Fruit fly (Drosophila melanogaster) whole organism, embryonic: ENCODE measurements around the gene CG9702.

Experiments
- CG3065 ChIP-seq: fragments of 200-800 bp; sonication (Bioruptor generic); optimal IDR thresholded peaks from 2 replicates; lab custom pipeline; 2016; ENCODE audit warnings: missing biosample characterization, missing genetic modification characterization
- CG5245 ChIP-seq: fragments of 200-800 bp; sonication (Bioruptor generic); optimal IDR thresholded peaks from 3 replicates; lab custom pipeline; 2016; ENCODE audit warnings: missing biosample characterization, missing genetic modification characterization
- CG6654 ChIP-seq: fragments of 200-800 bp; sonication (Bioruptor generic); optimal IDR thresholded peaks from 2 replicates; lab custom pipeline; 2017; ENCODE audit warnings: missing biosample characterization, mild to moderate bottlenecking, missing genetic modification characterization
- CG7928 ChIP-seq: fragments of 200-800 bp; sonication (Bioruptor generic); optimal IDR thresholded peaks from 2 replicates; lab custom pipeline; 2017; ENCODE audit warnings: missing biosample characterization, mild to moderate bottlenecking, missing genetic modification characterization
- ERR ChIP-seq: fragments of 200-800 bp; sonication (Bioruptor generic); optimal IDR thresholded peaks from 2 replicates; lab custom pipeline; 2016; ENCODE audit warnings: missing biosample characterization, missing genetic modification characterization
- Spps ChIP-seq: fragments of 200-800 bp; sonication (Bioruptor generic); optimal IDR thresholded peaks from 2 replicates; lab custom pipeline; 2018; ENCODE audit warnings: missing biosample characterization, mild to moderate bottlenecking, missing genetic modification characterization
- ab ChIP-seq: fragments of 200-800 bp; sonication (Bioruptor generic); optimal IDR thresholded peaks from 2 replicates; lab custom pipeline; 2016; ENCODE audit warnings: missing biosample characterization, missing genetic modification characterization

DNA sequence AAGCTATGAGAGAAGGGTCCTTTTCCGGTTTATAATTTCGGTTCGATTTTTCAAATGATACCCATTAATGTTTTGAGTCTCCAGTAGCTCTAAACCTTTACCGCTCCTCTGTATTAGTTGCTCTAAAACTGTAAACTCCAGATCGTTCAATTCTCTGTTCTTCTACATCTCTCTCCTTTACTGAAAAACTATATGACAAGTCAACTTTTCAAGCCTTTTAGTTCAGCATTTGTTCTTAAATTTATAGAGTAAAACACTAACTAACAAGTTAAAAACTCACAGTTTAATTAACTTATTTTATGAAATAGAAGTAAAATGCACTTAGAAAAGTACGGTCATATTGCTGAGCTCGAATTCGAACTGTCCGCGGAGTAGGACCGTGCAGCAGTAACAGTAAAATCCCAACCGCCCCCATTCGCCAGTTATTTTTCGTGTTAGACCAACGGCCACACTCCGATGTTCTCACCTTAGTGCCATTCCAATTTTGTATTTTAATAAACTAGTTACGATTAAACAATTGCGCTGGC, 16.4 kb upstream of the CG9702 start:
- TF ChIP-seq ERR (GFP tag; lab: Kevin White, UChicago): no peak
- no peak for TF ChIP-seq Spps (tag; lab: Kevin White, UChicago)
- TF ChIP-seq CG7928 (GFP tag; lab: Kevin White, UChicago): no peak
- TF ChIP-seq CG5245 (GFP tag; lab: Kevin White, UChicago): no peak
- TF ChIP-seq CG3065 (GFP tag; lab: Kevin White, UChicago): no peak
- TF ChIP-seq CG6654 (GFP tag; lab: Kevin White, UChicago): peak; percentile 97
- no peak for TF ChIP-seq ab
